Worm (Caenorhabditis elegans) whole organism, L4 larva: ENCODE measurements around the gene flp-27.

ENCODE experiments used
- F44E2.7 ChIP-seq: fragments of 200-800 bp; sonication (Bioruptor generic); IDR thresholded peaks from 2 replicates; pipeline ENCODE4 v2.1.2; 2022; ENCODE audit warnings: missing genetic modification characterization, missing compliant biosample characterization
- ZK337.2 ChIP-seq: fragments of 200-800 bp; sonication (Bioruptor generic); IDR thresholded peaks from 2 replicates; pipeline ENCODE4 v1.3.6; 2022; ENCODE audit warnings: missing genetic modification reagents, missing genetic modification characterization, missing compliant biosample characterization
- ama-1 ChIP-seq: fragments of 150-350 bp; optimal IDR thresholded peaks from 2 replicates; lab custom pipeline; 2014; ENCODE audit warnings: inconsistent platforms, mixed read lengths
- ceh-82 ChIP-seq: sonication (generic microtip); optimal IDR thresholded peaks from 2 replicates; lab custom pipeline; 2017; ENCODE audit warnings: missing biosample characterization, missing genetic modification characterization
- dpl-1 ChIP-seq: fragments of 150-350 bp; optimal IDR thresholded peaks from 2 replicates; lab custom pipeline; 2014; ENCODE audit warnings: missing biosample characterization, missing genetic modification reagents, missing genetic modification characterization
- fos-1 ChIP-seq: fragments of 150-350 bp; optimal IDR thresholded peaks from 2 replicates; lab custom pipeline; 2014; ENCODE audit warnings: missing biosample characterization, missing genetic modification characterization
- mdl-1 ChIP-seq, 2 experiments: fragments of 150-350 bp in 1 of 2; sonication (generic microtip) in 1 of 2; optimal IDR thresholded peaks; 2 replicates each; lab custom pipeline; 2014 to 2017; ENCODE audit warnings: missing biosample characterization in 2 of 2, missing genetic modification characterization in 2 of 2
- nhr-11 ChIP-seq: fragments of 150-350 bp; optimal IDR thresholded peaks from 2 replicates; lab custom pipeline; 2014; ENCODE audit warnings: missing biosample characterization, missing genetic modification characterization
- unc-62 ChIP-seq, 3 experiments: fragments of 150-350 bp in 1 of 3; sonication (generic microtip); optimal IDR thresholded peaks in 2 of 3; peaks in 1 of 3; 1 replicate in 1 of 3; 2 replicates in 2 of 3; lab custom pipeline; 2014 to 2017; ENCODE audit warnings: missing biosample characterization in 3 of 3, missing genetic modification characterization in 3 of 3, missing genetic modification reagents in 3 of 3, missing genotype in 1 of 3

- TF ChIP-seq fos-1 (tag; lab: Kevin White, UChicago) (no peak), mdl-1 (tag; optimal IDR thresholded peaks at IDR 0.05; lab: Kevin White, UChicago) (no peak), F44E2.7 (GFP tag; lab: Robert Waterston, UW) (no peak), ZK337.2 (no peak), ceh-82 (tag; lab: Kevin White, UChicago) (no peak), ama-1 (lab: Kevin White, UChicago) (no peak), nhr-11 (tag; lab: Kevin White, UChicago) (no peak), dpl-1 (GFP tag; lab: Kevin White, UChicago) (no peak), unc-62 (GFP tag; optimal IDR thresholded peaks at IDR 0.05 in 1 of 2; lab: Kevin White, UChicago) (no peak), unc-62 (tag; optimal IDR thresholded peaks at IDR 0.05; lab: Kevin White, UChicago) (no peak)
These were observed 44.0 kb upstream of the flp-27 start, which contains the start of gene F59E12.8 for ce11 chrII:5636826-5637225.
